Fruit fly (Drosophila melanogaster) whole organism, embryonic: ENCODE data around the gene yellow-b.

Source experiments
- Ada2b ChIP-seq: fragments of 200-800 bp; sonication (Bioruptor generic); IDR thresholded peaks from 2 replicates; pipeline ENCODE4 v1.3.6; 2022; ENCODE audit warnings: missing biosample characterization, missing genetic modification characterization
- Awh ChIP-seq: fragments of 200-800 bp; sonication (Bioruptor generic); IDR thresholded peaks from 2 replicates; pipeline ENCODE4, ENCODE4 v1.3.6; 2022; ENCODE audit warnings: missing biosample characterization, missing genetic modification characterization
- CG10274 ChIP-seq: fragments of 200-800 bp; sonication (Bioruptor generic); optimal IDR thresholded peaks from 3 replicates; lab custom pipeline; 2017; ENCODE audit warnings: missing biosample characterization, mild to moderate bottlenecking, missing genetic modification characterization
- CG10543 ChIP-seq: fragments of 200-800 bp; sonication (Bioruptor generic); optimal IDR thresholded peaks from 3 replicates; lab custom pipeline; 2017; ENCODE audit warnings: missing biosample characterization, mild to moderate bottlenecking, missing genetic modification characterization, moderate library complexity
- CG11398 ChIP-seq: fragments of 200-800 bp; sonication (Bioruptor generic); optimal IDR thresholded peaks from 2 replicates; lab custom pipeline; 2016; ENCODE audit warnings: missing biosample characterization, missing genetic modification characterization
- CG12744 ChIP-seq: fragments of 200-800 bp; sonication (Bioruptor generic); optimal IDR thresholded peaks from 2 replicates; lab custom pipeline; 2016; ENCODE audit warnings: missing biosample characterization, missing genetic modification characterization
- CG13287 ChIP-seq: fragments of 200-800 bp; sonication (Bioruptor generic); IDR thresholded peaks from 2 replicates; pipeline ENCODE4 v1.3.6; 2022; ENCODE audit warnings: missing biosample characterization, missing genetic modification characterization; ENCODE audit not compliant: partially characterized antibody
- CG15073 ChIP-seq: fragments of 200-800 bp; sonication (Bioruptor generic); optimal IDR thresholded peaks from 2 replicates; lab custom pipeline; 2016; ENCODE audit warnings: missing biosample characterization, missing genetic modification characterization
- CG17361 ChIP-seq: fragments of 200-800 bp; sonication (Bioruptor generic); IDR thresholded peaks from 3 replicates; pipeline ENCODE4 v1.3.6; 2022; ENCODE audit warnings: missing biosample characterization, missing genetic modification characterization
- CG30403 ChIP-seq: fragments of 200-800 bp; sonication (Bioruptor generic); optimal IDR thresholded peaks from 3 replicates; lab custom pipeline; 2016; ENCODE audit warnings: missing biosample characterization, missing genetic modification characterization
- CG31441 ChIP-seq: fragments of 200-800 bp; sonication (Bioruptor generic); IDR thresholded peaks from 2 replicates; pipeline ENCODE4 v1.3.6; 2022; ENCODE audit warnings: missing biosample characterization, missing genetic modification characterization
- CG3281 ChIP-seq: fragments of 200-800 bp; sonication (Bioruptor generic); optimal IDR thresholded peaks from 3 replicates; lab custom pipeline; 2017; ENCODE audit warnings: missing biosample characterization, mild to moderate bottlenecking, missing genetic modification characterization
- CG3847 ChIP-seq: fragments of 200-800 bp; sonication (Bioruptor generic); IDR thresholded peaks from 2 replicates; pipeline ENCODE4 v1.3.6; 2022; ENCODE audit warnings: missing biosample characterization, missing genetic modification characterization
- CG4854 ChIP-seq: fragments of 200-800 bp; sonication (Bioruptor generic); optimal IDR thresholded peaks from 2 replicates; lab custom pipeline; 2016; ENCODE audit warnings: missing biosample characterization, missing genetic modification characterization, inconsistent platforms
- CG6175 ChIP-seq: fragments of 200-800 bp; sonication (Bioruptor generic); IDR thresholded peaks from 3 replicates; pipeline ENCODE4 v1.3.6; 2022; ENCODE audit warnings: missing biosample characterization, missing genetic modification characterization
- CG6854 ChIP-seq: fragments of 200-800 bp; sonication (Bioruptor generic); optimal IDR thresholded peaks from 3 replicates; lab custom pipeline; 2017; ENCODE audit warnings: missing biosample characterization, mild to moderate bottlenecking, missing genetic modification characterization
- CG7839 ChIP-seq: fragments of 200-800 bp; sonication (Bioruptor generic); optimal IDR thresholded peaks from 3 replicates; lab custom pipeline; 2018; ENCODE audit warnings: missing biosample characterization, mild to moderate bottlenecking, missing genetic modification characterization, moderate library complexity
- CG9817 ChIP-seq: fragments of 200-800 bp; sonication (Bioruptor generic); optimal IDR thresholded peaks from 2 replicates; lab custom pipeline; 2018; ENCODE audit warnings: missing biosample characterization, mild to moderate bottlenecking, missing genetic modification characterization, moderate library complexity
- D ChIP-seq, 2 experiments: fragments of 200-800 bp in 1 of 2; fragments of >200 bp in 1 of 2; sonication (Bioruptor generic) in 1 of 2; optimal IDR thresholded peaks; 2 replicates in 1 of 2; 3 replicates in 1 of 2; lab custom pipeline; 2017; ENCODE audit warnings: mild to moderate bottlenecking in 1 of 2, missing biosample characterization in 1 of 2, missing genetic modification characterization in 1 of 2, missing genetic modification reagents in 1 of 2
- Dp ChIP-seq: fragments of 200-800 bp; sonication (Bioruptor generic); optimal IDR thresholded peaks from 2 replicates; lab custom pipeline; 2018; ENCODE audit warnings: missing biosample characterization, mild to moderate bottlenecking, missing genetic modification characterization, moderate library complexity
- Eip74EF ChIP-seq, 2 experiments: fragments of 200-800 bp in 1 of 2; fragments of >200 bp in 1 of 2; sonication (Bioruptor generic) in 1 of 2; optimal IDR thresholded peaks; 2 replicates each; lab custom pipeline; 2017 to 2019; ENCODE audit warnings: missing biosample characterization in 2 of 2, missing genetic modification characterization in 2 of 2, mild to moderate bottlenecking in 1 of 2, moderate library complexity in 1 of 2
- Ets65A ChIP-seq: fragments of 200-800 bp; sonication (Bioruptor generic); peaks from one replicate; lab custom pipeline; 2016; ENCODE audit warnings: missing biosample characterization, missing genetic modification characterization
- HLH3B ChIP-seq: fragments of 200-800 bp; sonication (Bioruptor generic); IDR thresholded peaks from 2 replicates; pipeline ENCODE4 v1.3.6; 2022; ENCODE audit warnings: missing biosample characterization, missing genetic modification characterization
- Hey ChIP-seq: fragments of 200-800 bp; sonication (Bioruptor generic); optimal IDR thresholded peaks from 3 replicates; lab custom pipeline; 2018; ENCODE audit warnings: missing biosample characterization, mild to moderate bottlenecking, missing genetic modification characterization
- MTF-1 ChIP-seq: fragments of 200-800 bp; sonication (Bioruptor generic); optimal IDR thresholded peaks from 2 replicates; lab custom pipeline; 2018; ENCODE audit warnings: missing biosample characterization, mild to moderate bottlenecking, missing genetic modification characterization, borderline replicate concordance
- Meics ChIP-seq: fragments of 200-800 bp; sonication (Bioruptor generic); optimal IDR thresholded peaks from 2 replicates; lab custom pipeline; 2017; ENCODE audit warnings: missing biosample characterization, mild to moderate bottlenecking, missing genetic modification characterization
- Myb ChIP-seq: fragments of 200-800 bp; sonication (Bioruptor generic); optimal IDR thresholded peaks from 2 replicates; lab custom pipeline; 2016; ENCODE audit warnings: missing biosample characterization, missing genetic modification characterization
- Opbp ChIP-seq: fragments of 200-800 bp; sonication (Bioruptor generic); IDR thresholded peaks from 3 replicates; pipeline ENCODE4 v1.3.6; 2022; ENCODE audit warnings: missing biosample characterization, missing genetic modification characterization; ENCODE audit not compliant: partially characterized antibody
- Vsx1 ChIP-seq: fragments of 200-800 bp; sonication (Bioruptor generic); optimal IDR thresholded peaks from 2 replicates; lab custom pipeline; 2017; ENCODE audit warnings: missing biosample characterization, mild to moderate bottlenecking, missing genetic modification characterization, missing genetic modification reagents
- ac ChIP-seq: fragments of 200-800 bp; sonication (Bioruptor generic); optimal IDR thresholded peaks from 3 replicates; lab custom pipeline; 2017; ENCODE audit warnings: missing biosample characterization, mild to moderate bottlenecking, missing genetic modification characterization
- ase ChIP-seq: fragments of 200-800 bp; sonication (Bioruptor generic); IDR thresholded peaks from 3 replicates; pipeline ENCODE4 v1.3.6; 2022; ENCODE audit warnings: missing biosample characterization, missing genetic modification characterization
- bbx ChIP-seq: fragments of 200-800 bp; sonication (Bioruptor generic); IDR thresholded peaks from 2 replicates; pipeline ENCODE4 v1.3.6; 2022; ENCODE audit warnings: missing biosample characterization, missing genetic modification characterization; ENCODE audit not compliant: partially characterized antibody
- chn ChIP-seq: fragments of 200-800 bp; sonication (Bioruptor generic); optimal IDR thresholded peaks from 2 replicates; lab custom pipeline; 2016; ENCODE audit warnings: missing biosample characterization, missing genetic modification characterization
- crp ChIP-seq, 2 experiments: fragments of 200-800 bp; sonication (Bioruptor generic); optimal IDR thresholded peaks; 2 replicates in 1 of 2; 3 replicates in 1 of 2; lab custom pipeline; 2017; ENCODE audit warnings: missing biosample characterization in 2 of 2, missing genetic modification characterization in 2 of 2, mild to moderate bottlenecking in 1 of 2, moderate library complexity in 1 of 2
- dmrt11E ChIP-seq: fragments of 200-800 bp; sonication (Bioruptor generic); optimal IDR thresholded peaks from 3 replicates; lab custom pipeline; 2018; ENCODE audit warnings: missing biosample characterization, mild to moderate bottlenecking, missing genetic modification characterization, moderate library complexity
- en ChIP-seq: fragments of 200-800 bp; sonication (Bioruptor generic); optimal IDR thresholded peaks from 2 replicates; lab custom pipeline; 2016; ENCODE audit warnings: missing biosample characterization, missing genetic modification characterization
- fd102C ChIP-seq: fragments of 200-800 bp; sonication (Bioruptor generic); optimal IDR thresholded peaks from 2 replicates; lab custom pipeline; 2018; ENCODE audit warnings: missing biosample characterization, mild to moderate bottlenecking, missing genetic modification characterization, moderate library complexity
- fd96Cb ChIP-seq: fragments of 200-800 bp; sonication (Bioruptor generic); optimal IDR thresholded peaks from 2 replicates; lab custom pipeline; 2018; ENCODE audit warnings: missing biosample characterization, mild to moderate bottlenecking, missing genetic modification characterization, moderate library complexity
- lov ChIP-seq, 2 experiments: fragments of 200-800 bp in 1 of 2; fragments of >200 bp in 1 of 2; sonication (Bioruptor generic) in 1 of 2; IDR thresholded peaks in 1 of 2; optimal IDR thresholded peaks in 1 of 2; 2 replicates in 1 of 2; 3 replicates in 1 of 2; pipeline versions ENCODE4 v1.3.6 to Lab custom; 2017 to 2022; ENCODE audit warnings: missing biosample characterization in 1 of 2, missing genetic modification characterization in 1 of 2
- pan ChIP-seq, 4 experiments: fragments of >200 bp in 3 of 4; fragments of 200-800 bp in 1 of 4; sonication (Bioruptor generic) in 1 of 4; optimal IDR thresholded peaks in 3 of 4; IDR thresholded peaks in 1 of 4; 2 replicates each; pipeline versions ENCODE4 v1.3.6 to Lab custom; 2017 to 2022; ENCODE audit warnings: missing biosample characterization in 2 of 4, missing genetic modification characterization in 2 of 4, mixed read lengths in 1 of 4
- pfk ChIP-seq: fragments of 200-800 bp; sonication (Bioruptor generic); optimal IDR thresholded peaks from 2 replicates; lab custom pipeline; 2018; ENCODE audit warnings: missing biosample characterization, mild to moderate bottlenecking, missing genetic modification characterization, moderate library complexity
- pros ChIP-seq: fragments of 200-800 bp; sonication (Bioruptor generic); optimal IDR thresholded peaks from 3 replicates; lab custom pipeline; 2019; ENCODE audit warnings: missing biosample characterization, mild to moderate bottlenecking, missing genetic modification characterization, moderate library complexity
- schlank ChIP-seq: fragments of 200-800 bp; sonication (Bioruptor generic); optimal IDR thresholded peaks from 2 replicates; lab custom pipeline; 2018; ENCODE audit warnings: missing biosample characterization, mild to moderate bottlenecking, missing genetic modification characterization
- shn ChIP-seq: fragments of 200-800 bp; sonication (Bioruptor generic); optimal IDR thresholded peaks from 3 replicates; lab custom pipeline; 2016; ENCODE audit warnings: missing biosample characterization, missing genetic modification characterization
- sisA ChIP-seq: fragments of 200-800 bp; sonication (Bioruptor generic); IDR thresholded peaks from 2 replicates; pipeline ENCODE4 v1.3.6; 2022; ENCODE audit warnings: missing biosample characterization, missing genetic modification characterization
- trh ChIP-seq: fragments of 200-800 bp; sonication (Bioruptor generic); optimal IDR thresholded peaks from 2 replicates; lab custom pipeline; 2016; ENCODE audit warnings: missing biosample characterization, missing genetic modification characterization
- usp ChIP-seq: fragments of >200 bp; optimal IDR thresholded peaks from 2 replicates; lab custom pipeline; 2017; ENCODE audit warnings: missing biosample characterization, missing genetic modification characterization
- zen ChIP-seq: fragments of 200-800 bp; sonication (Bioruptor generic); optimal IDR thresholded peaks from 3 replicates; lab custom pipeline; 2018; ENCODE audit warnings: missing biosample characterization, mild to moderate bottlenecking, missing genetic modification characterization, moderate library complexity

yellow-b gene

dm6 chr2L:16801578-16802152, 47.5 kb downstream of the yellow-b start (continued):
- TF ChIP-seq MTF-1 (no peak), CG3847 (GFP tag; lab: Robert Waterston, UW) (no peak), D (optimal IDR thresholded peaks at IDR 0.05; lab: Kevin White, UChicago) (no peak), D (GFP tag; optimal IDR thresholded peaks at IDR 0.05; lab: Kevin White, UChicago) (no peak), schlank (tag; lab: Kevin White, UChicago) (no peak), sisA (GFP tag; lab: Robert Waterston, UW) (no peak), CG12744 (GFP tag; lab: Kevin White, UChicago) (no peak), ac (GFP tag; lab: Kevin White, UChicago) (no peak), CG17361 (GFP tag; lab: Robert Waterston, UW) (no peak), Ada2b (GFP tag; lab: Robert Waterston, UW) (no peak), Awh (no peak), CG30403 (GFP tag; lab: Kevin White, UChicago) (no peak), Hey (tag; lab: Kevin White, UChicago) (no peak), Meics (GFP tag; lab: Kevin White, UChicago) (peak; percentile 100), CG7839 (tag; lab: Kevin White, UChicago) (no peak), crp (GFP tag; optimal IDR thresholded peaks at IDR 0.05; lab: Kevin White, UChicago) (no peak), Dp (GFP tag; lab: Kevin White, UChicago) (peak; percentile 74), CG9817 (tag; lab: Kevin White, UChicago) (no peak), pfk (no peak), Opbp (peak; percentile 51; the same call in 1 of the 3 replicates), chn (GFP tag; lab: Kevin White, UChicago) (no peak), ase (GFP tag; lab: Robert Waterston, UW) (no peak), bbx (GFP tag; lab: Robert Waterston, UW) (no peak), CG3281 (GFP tag; lab: Kevin White, UChicago) (no peak), Eip74EF (GFP tag; optimal IDR thresholded peaks at IDR 0.05; lab: Kevin White, UChicago) (no peak), pan (optimal IDR thresholded peaks at IDR 0.05; lab: Kevin White, UChicago) (no peak), pan (GFP tag; optimal IDR thresholded peaks at IDR 0.05 in 1 of 2, IDR thresholded peaks at IDR 0.05 in 1 of 2) (no peak), HLH3B (GFP tag; lab: Robert Waterston, UW) (no peak), CG10274 (GFP tag; lab: Kevin White, UChicago) (no peak), pros (no peak), trh (GFP tag; lab: Kevin White, UChicago) (no peak), CG4854 (GFP tag; lab: Kevin White, UChicago) (no peak), CG15073 (GFP tag; lab: Kevin White, UChicago) (no peak), dmrt11E (no peak), CG10543 (GFP tag; lab: Kevin White, UChicago) (peak; percentile 4), shn (GFP tag; lab: Kevin White, UChicago) (no peak), CG6854 (GFP tag; lab: Kevin White, UChicago) (peak; percentile 12), Myb (GFP tag; lab: Kevin White, UChicago) (peak; percentile 67), CG6175 (GFP tag; lab: Robert Waterston, UW) (no peak), fd102C (no peak), CG31441 (GFP tag; lab: Robert Waterston, UW) (no peak), CG11398 (GFP tag; lab: Kevin White, UChicago) (no peak), usp (GFP tag; lab: Kevin White, UChicago) (no peak), en (GFP tag; lab: Kevin White, UChicago) (no peak), Vsx1 (GFP tag; lab: Kevin White, UChicago) (no peak), lov (optimal IDR thresholded peaks at IDR 0.05; lab: Kevin White, UChicago) (no peak), lov (GFP tag; IDR thresholded peaks at IDR 0.05; lab: Robert Waterston, UW) (no peak), zen (tag; lab: Kevin White, UChicago) (no peak), fd96Cb (tag; lab: Kevin White, UChicago) (no peak), Ets65A (GFP tag; lab: Kevin White, UChicago) (peak; percentile 13), CG13287 (GFP tag; lab: Robert Waterston, UW) (peak; percentile 32; the same call in 1 of the 2 replicates)
